Fruit fly (Drosophila melanogaster) whole organism, wandering third instar larva: ENCODE results near the gene CG43800.

Experiments
- CrebA ChIP-seq: fragments of 200-800 bp; sonication (Bioruptor generic); optimal IDR thresholded peaks from 2 replicates; lab custom pipeline; 2016; ENCODE audit warnings: missing biosample characterization, mild to moderate bottlenecking, missing genetic modification characterization, borderline replicate concordance
- Dif ChIP-seq: fragments of 200-275, 200-300 bp; sonication (Bioruptor generic); optimal IDR thresholded peaks from 2 replicates; lab custom pipeline; 2018; ENCODE audit warnings: missing biosample characterization, missing genetic modification characterization; ENCODE audit not compliant: partially characterized antibody
- Hr83 ChIP-seq: fragments of 200-300 bp; sonication (Bioruptor generic); optimal IDR thresholded peaks from 2 replicates; lab custom pipeline; 2016; ENCODE audit warnings: missing biosample characterization, mild to moderate bottlenecking, missing genetic modification characterization, moderate library complexity; ENCODE audit not compliant: poor library complexity, severe bottlenecking
- Jra ChIP-seq: sonication (Bioruptor generic); optimal IDR thresholded peaks from 2 replicates; lab custom pipeline; 2016; ENCODE audit warnings: missing biosample characterization, missing genetic modification characterization
- Myc ChIP-seq: fragments of >200 bp; optimal IDR thresholded peaks from 2 replicates; lab custom pipeline; 2017
- Vsx2 ChIP-seq: fragments of 200-300, 225-300 bp; sonication (Bioruptor generic); optimal IDR thresholded peaks from 2 replicates; lab custom pipeline; 2018; ENCODE audit warnings: missing biosample characterization, missing genetic modification characterization; ENCODE audit not compliant: partially characterized antibody
- ey ChIP-seq: fragments of 200-800 bp; sonication (Bioruptor generic); optimal IDR thresholded peaks from 2 replicates; lab custom pipeline; 2016; ENCODE audit warnings: missing biosample characterization, missing genetic modification characterization
- fru ChIP-seq: fragments of 200-800 bp; sonication (Bioruptor generic); optimal IDR thresholded peaks from 3 replicates; lab custom pipeline; 2016; ENCODE audit warnings: missing biosample characterization, mild to moderate bottlenecking, missing genetic modification characterization
- h ChIP-seq: fragments of 200-800 bp; sonication (Bioruptor generic); optimal IDR thresholded peaks from 3 replicates; lab custom pipeline; 2016; ENCODE audit warnings: missing biosample characterization, mild to moderate bottlenecking, missing genetic modification characterization
- pan ChIP-seq: fragments of >200 bp; optimal IDR thresholded peaks from 2 replicates; lab custom pipeline; 2017
- usp ChIP-seq: fragments of >200 bp; optimal IDR thresholded peaks from 2 replicates; lab custom pipeline; 2017; ENCODE audit warnings: missing biosample characterization, missing genetic modification characterization

dm6 chr2L:7207660-7208059 lies 25.0 kb downstream of the CG43800 start:
- TF ChIP-seq fru (GFP tag; lab: Kevin White, UChicago) (no peak), CrebA (no peak), ey (GFP tag; lab: Kevin White, UChicago) (no peak), h (GFP tag; lab: Kevin White, UChicago) (no peak), usp (GFP tag; lab: Kevin White, UChicago) (no peak), Myc (lab: Kevin White, UChicago) (no peak), Jra (no peak), Dif (GFP tag; lab: Kevin White, UChicago) (no peak), Vsx2 (no peak), Hr83 (GFP tag; lab: Kevin White, UChicago) (no peak), pan (no peak)
